Fruit fly (Drosophila melanogaster): ENCODE data around the gene CG15771.

CG15771 gene

dm6 chrX:5745840-5746815, 9.2 kb upstream of the CG15771 start (continued):
- TF ChIP-seq CG16779 (GFP tag; IDR thresholded peaks at IDR 0.05) = peak; percentile 83
- peak; percentile 48 for TF ChIP-seq gro (GFP tag; optimal IDR thresholded peaks at IDR 0.05)
- peak; percentile 68; the same call in 2 of the 3 replicates for TF ChIP-seq gce (GFP tag; IDR thresholded peaks at IDR 0.05)
- peak; percentile 45 for TF ChIP-seq CG17186 (GFP tag; optimal IDR thresholded peaks at IDR 0.05)
- no peak for TF ChIP-seq Opbp (GFP tag; IDR thresholded peaks at IDR 0.05; ENCODE audit: partially characterized antibody)
- peak; percentile 66 for TF ChIP-seq ewg (GFP tag; optimal IDR thresholded peaks at IDR 0.05)
- no peak for TF ChIP-seq fd102C (GFP tag; optimal IDR thresholded peaks at IDR 0.05)
- peak; percentile 86 for TF ChIP-seq sens (GFP tag)
- TF ChIP-seq br (optimal IDR thresholded peaks at IDR 0.05) = no peak
- peak; percentile 63 for TF ChIP-seq CG8388 (GFP tag; optimal IDR thresholded peaks at IDR 0.05)
- TF ChIP-seq CG10274 (GFP tag; optimal IDR thresholded peaks at IDR 0.05) = peak; percentile 32
- TF ChIP-seq unpg (GFP tag; optimal IDR thresholded peaks at IDR 0.05) = peak; percentile 84
- TF ChIP-seq ham (GFP tag; IDR thresholded peaks at IDR 0.05) = no peak
- no peak for TF ChIP-seq fru (optimal IDR thresholded peaks at IDR 0.05)
- TF ChIP-seq tll (GFP tag; optimal IDR thresholded peaks at IDR 0.05) = no peak
- TF ChIP-seq Deaf1 (tag; optimal IDR thresholded peaks at IDR 0.05) = peak; percentile 43
- peak; percentile 48 for TF ChIP-seq Hsf (GFP tag; optimal IDR thresholded peaks at IDR 0.05)
- TF ChIP-seq crp (GFP tag; optimal IDR thresholded peaks at IDR 0.05) = no peak
- TF ChIP-seq pros (GFP tag; optimal IDR thresholded peaks at IDR 0.05) = peak; percentile 14
- no peak for TF ChIP-seq CG16813 (GFP tag; IDR thresholded peaks at IDR 0.05; ENCODE audit: partially characterized antibody)
- peak; percentile 85 for TF ChIP-seq E2f2 (GFP tag; IDR thresholded peaks at IDR 0.05)
- TF ChIP-seq Rx (GFP tag; IDR thresholded peaks at IDR 0.05) = peak; percentile 74
- TF ChIP-seq NfI (GFP tag; optimal IDR thresholded peaks at IDR 0.05) = peak; percentile 76
- TF ChIP-seq org-1 (GFP tag; optimal IDR thresholded peaks at IDR 0.05) = peak; percentile 66
- peak; percentile 40 for TF ChIP-seq jing (GFP tag; optimal IDR thresholded peaks at IDR 0.05)
- peak; percentile 64 for TF ChIP-seq CG13775 (GFP tag; optimal IDR thresholded peaks at IDR 0.05)
- TF ChIP-seq dmrt11E (tag; optimal IDR thresholded peaks at IDR 0.05) = peak; percentile 50
- TF ChIP-seq CG15479 (GFP tag; optimal IDR thresholded peaks at IDR 0.05) = no peak
- peak; percentile 83 for TF ChIP-seq cg (GFP tag; optimal IDR thresholded peaks at IDR 0.05)
- TF ChIP-seq otp (GFP tag; IDR thresholded peaks at IDR 0.05) = peak; percentile 57; the same call in 2 of the 3 replicates
- TF ChIP-seq chinmo (GFP tag; IDR thresholded peaks at IDR 0.05; ENCODE audit: partially characterized antibody) = 0 out of 4 replicates have a peak, but pooled peaks have one; percentile 9
- TF ChIP-seq Hand (GFP tag; optimal IDR thresholded peaks at IDR 0.05) = peak; percentile 40
- peak; percentile 27 for TF ChIP-seq Side (GFP tag; optimal IDR thresholded peaks at IDR 0.05)
- peak; percentile 64 for TF ChIP-seq mirr (GFP tag; optimal IDR thresholded peaks at IDR 0.05)
- no peak for TF ChIP-seq z (GFP tag; IDR thresholded peaks at IDR 0.05)
- TF ChIP-seq CG43689 (GFP tag; IDR thresholded peaks at IDR 0.05) = no peak
- peak; percentile 67 for TF ChIP-seq CG30431 (GFP tag; optimal IDR thresholded peaks at IDR 0.05)
- TF ChIP-seq HmgD (GFP tag; optimal IDR thresholded peaks at IDR 0.05) = no peak
- TF ChIP-seq bowl (GFP tag; IDR thresholded peaks at IDR 0.05) = peak; percentile 54; the same call in 1 of the 2 replicates
- TF ChIP-seq CG8089 (GFP tag; optimal IDR thresholded peaks at IDR 0.05) = peak; percentile 25
- TF ChIP-seq Lim3 (GFP tag; IDR thresholded peaks at IDR 0.05) = peak; percentile 44; the same call in 1 of the 2 replicates
- TF ChIP-seq MESR4 (GFP tag; optimal IDR thresholded peaks at IDR 0.05) = peak; percentile 55
- TF ChIP-seq Six4 (GFP tag; optimal IDR thresholded peaks at IDR 0.05) = no peak
- TF ChIP-seq fu2 (GFP tag; optimal IDR thresholded peaks at IDR 0.05) = peak; percentile 54
- peak; percentile 34 for TF ChIP-seq Hr3 (GFP tag; optimal IDR thresholded peaks at IDR 0.05)
- peak; percentile 83 for TF ChIP-seq Ptx1 (GFP tag; IDR thresholded peaks at IDR 0.05)
- peak; percentile 76 for TF ChIP-seq CG11695 (GFP tag; IDR thresholded peaks at IDR 0.05)
- peak; percentile 77 for TF ChIP-seq onecut (GFP tag; IDR thresholded peaks at IDR 0.05)

Measured in whole organism, embryonic.